Worm (Caenorhabditis elegans) whole organism, L1 larva: ENCODE results near the gene algn-11.

Experiments used
- blmp-1 ChIP-seq: fragments of 150-350 bp; optimal IDR thresholded peaks from 2 replicates; lab custom pipeline; 2014; ENCODE audit warnings: missing biosample characterization, missing genetic modification characterization
- ceh-63 ChIP-seq: fragments of 200-800 bp; sonication (Bioruptor generic); optimal IDR thresholded peaks from 2 replicates; lab custom pipeline; 2018; ENCODE audit warnings: mild to moderate bottlenecking, missing genetic modification characterization, missing compliant biosample characterization
- ceh-8 ChIP-seq: fragments of 200-800 bp; sonication (Bioruptor generic); optimal IDR thresholded peaks from 2 replicates; lab custom pipeline; 2018; ENCODE audit warnings: mild to moderate bottlenecking, missing genetic modification characterization, moderate library complexity, missing compliant biosample characterization
- ceh-82 ChIP-seq, 3 experiments: fragments of 150-350 bp in 1 of 3; sonication (generic microtip) in 2 of 3; optimal IDR thresholded peaks; 2 replicates each; lab custom pipeline; 2014 to 2017; ENCODE audit warnings: missing biosample characterization in 3 of 3, missing genetic modification characterization in 3 of 3
- ceh-88 ChIP-seq: fragments of 200-800 bp; sonication (Bioruptor generic); IDR thresholded peaks from 2 replicates; pipeline ENCODE4 v1.3.6; 2022; ENCODE audit warnings: missing genetic modification characterization, missing compliant biosample characterization
- ceh-90 ChIP-seq: sonication (generic microtip); optimal IDR thresholded peaks from 2 replicates; lab custom pipeline; 2016; ENCODE audit warnings: missing genetic modification characterization, missing compliant biosample characterization
- ces-1 ChIP-seq: fragments of 150-350 bp; optimal IDR thresholded peaks from 2 replicates; lab custom pipeline; 2014; ENCODE audit warnings: missing biosample characterization, missing genetic modification reagents, missing genetic modification characterization
- efl-1 ChIP-seq, 4 experiments: fragments of 150-350 bp; optimal IDR thresholded peaks in 3 of 4; peaks in 1 of 4; 1 replicate in 1 of 4; 2 replicates in 3 of 4; lab custom pipeline; 2014; ENCODE audit warnings: missing biosample characterization in 2 of 4, missing genetic modification characterization in 2 of 4, missing genetic modification reagents in 2 of 4
- elt-2 ChIP-seq: sonication (generic microtip); optimal IDR thresholded peaks from 2 replicates; lab custom pipeline; 2016; ENCODE audit warnings: missing genetic modification characterization, mild to moderate bottlenecking, inconsistent platforms, missing compliant biosample characterization, missing genetic modification reagents
- elt-3 ChIP-seq, 6 experiments: fragments of 150-350 bp in 1 of 6; sonication (generic microtip); optimal IDR thresholded peaks; 2 replicates each; lab custom pipeline; 2017 to 2018; ENCODE audit warnings: missing biosample characterization in 6 of 6, missing genetic modification characterization in 6 of 6, inconsistent platforms in 1 of 6
- ets-5 ChIP-seq: fragments of 200-800 bp; sonication (Bioruptor generic); IDR thresholded peaks from 2 replicates; pipeline ENCODE4 v1.3.6; 2022; ENCODE audit warnings: missing genetic modification characterization, missing compliant biosample characterization
- fkh-4 ChIP-seq: sonication (generic microtip); optimal IDR thresholded peaks from 2 replicates; lab custom pipeline; 2016; ENCODE audit warnings: missing compliant biosample characterization, missing genetic modification characterization, borderline replicate concordance
- fkh-8 ChIP-seq: sonication (generic microtip); optimal IDR thresholded peaks from 2 replicates; lab custom pipeline; 2016; ENCODE audit warnings: mild to moderate bottlenecking, missing genetic modification characterization, missing compliant biosample characterization
- fos-1 ChIP-seq: fragments of 150-350 bp; optimal IDR thresholded peaks from 2 replicates; lab custom pipeline; 2014; ENCODE audit warnings: missing biosample characterization, missing genetic modification characterization
- hpl-2 ChIP-seq: fragments of 150-350 bp; optimal IDR thresholded peaks from 2 replicates; lab custom pipeline; 2014; ENCODE audit warnings: missing biosample characterization, missing genetic modification reagents, missing genetic modification characterization
- irx-1 ChIP-seq: sonication (generic microtip); optimal IDR thresholded peaks from 2 replicates; lab custom pipeline; 2016; ENCODE audit warnings: missing genetic modification characterization, missing compliant biosample characterization
- jun-1 ChIP-seq: fragments of 150-350 bp; optimal IDR thresholded peaks from 2 replicates; lab custom pipeline; 2014; ENCODE audit warnings: missing biosample characterization, missing genetic modification reagents, missing genetic modification characterization
- lin-13 ChIP-seq: fragments of 150-350 bp; optimal IDR thresholded peaks from 2 replicates; lab custom pipeline; 2014; ENCODE audit warnings: missing biosample characterization, missing genetic modification reagents, missing genetic modification characterization
- lin-14 ChIP-seq: fragments of 200-800 bp; sonication (Bioruptor generic); optimal IDR thresholded peaks from 2 replicates; lab custom pipeline; 2018; ENCODE audit warnings: mild to moderate bottlenecking, missing genetic modification characterization, moderate library complexity, missing compliant biosample characterization
- lin-35 ChIP-seq, 2 experiments: fragments of 150-350 bp; optimal IDR thresholded peaks; 2 replicates each; lab custom pipeline; 2014; ENCODE audit warnings: missing biosample characterization in 2 of 2, missing genetic modification characterization in 2 of 2, missing genetic modification reagents in 2 of 2
- lin-39 ChIP-seq: fragments of 150-350 bp; optimal IDR thresholded peaks from 2 replicates; lab custom pipeline; 2014; ENCODE audit warnings: missing biosample characterization, missing genetic modification reagents, missing genetic modification characterization
- lir-3 ChIP-seq: sonication (generic microtip); optimal IDR thresholded peaks from 2 replicates; lab custom pipeline; 2016; ENCODE audit warnings: mild to moderate bottlenecking, missing genetic modification characterization, moderate library complexity, missing compliant biosample characterization; ENCODE audit not compliant: poor library complexity
- lsy-2 ChIP-seq, 2 experiments: fragments of 150-350 bp; optimal IDR thresholded peaks; 2 replicates each; lab custom pipeline; 2014; ENCODE audit warnings: missing biosample characterization in 2 of 2, missing genetic modification characterization in 2 of 2
- mdl-1 ChIP-seq, 2 experiments: fragments of 150-350 bp; optimal IDR thresholded peaks; 2 replicates each; lab custom pipeline; 2014 to 2017; ENCODE audit warnings: missing biosample characterization in 2 of 2, missing genetic modification characterization in 2 of 2, inconsistent platforms in 1 of 2
- mef-2 ChIP-seq: fragments of 150-350 bp; optimal IDR thresholded peaks from 2 replicates; lab custom pipeline; 2014; ENCODE audit warnings: missing biosample characterization, missing genetic modification characterization
- mep-1 ChIP-seq: fragments of 150-350 bp; optimal IDR thresholded peaks from 2 replicates; lab custom pipeline; 2014; ENCODE audit warnings: missing biosample characterization, missing genetic modification characterization
- nhr-19 ChIP-seq: fragments of 200-800 bp; sonication (Bioruptor generic); conservative IDR thresholded peaks from 2 replicates; pipeline ENCODE4 v1.3.6; 2022; ENCODE audit warnings: missing genetic modification characterization, missing compliant biosample characterization
- nhr-20 ChIP-seq: sonication (generic microtip); optimal IDR thresholded peaks from 2 replicates; lab custom pipeline; 2016; ENCODE audit warnings: mild to moderate bottlenecking, missing genetic modification characterization, missing compliant biosample characterization
- nhr-28 ChIP-seq: fragments of 150-350 bp; optimal IDR thresholded peaks from 2 replicates; lab custom pipeline; 2014; ENCODE audit warnings: missing biosample characterization, missing genetic modification characterization
- nhr-47 ChIP-seq: sonication (generic microtip); optimal IDR thresholded peaks from 2 replicates; lab custom pipeline; 2016; ENCODE audit warnings: mild to moderate bottlenecking, missing genetic modification characterization, moderate library complexity, missing compliant biosample characterization
- nhr-71 ChIP-seq: sonication (generic microtip); optimal IDR thresholded peaks from 2 replicates; lab custom pipeline; 2016; ENCODE audit warnings: mild to moderate bottlenecking, missing genetic modification characterization, moderate library complexity, missing compliant biosample characterization
- nhr-76 ChIP-seq: sonication (generic microtip); optimal IDR thresholded peaks from 2 replicates; lab custom pipeline; 2017; ENCODE audit warnings: missing biosample characterization, missing genetic modification characterization
- nhr-77 ChIP-seq: fragments of 150-350 bp; optimal IDR thresholded peaks from 2 replicates; lab custom pipeline; 2014; ENCODE audit warnings: missing biosample characterization, missing genetic modification characterization
- nhr-85 ChIP-seq: sonication (generic microtip); peaks from one replicate; lab custom pipeline; 2016; ENCODE audit warnings: missing genetic modification characterization, inconsistent platforms, missing compliant biosample characterization
- nhr-90 ChIP-seq: sonication (generic microtip); optimal IDR thresholded peaks from 2 replicates; lab custom pipeline; 2016; ENCODE audit warnings: mild to moderate bottlenecking, missing genetic modification characterization, missing compliant biosample characterization; ENCODE audit not compliant: poor library complexity
- rnt-1 ChIP-seq: sonication (generic microtip); optimal IDR thresholded peaks from 2 replicates; lab custom pipeline; 2016; ENCODE audit warnings: mild to moderate bottlenecking, missing genetic modification characterization, moderate library complexity, missing compliant biosample characterization
- skn-1 ChIP-seq: fragments of 150-350 bp; optimal IDR thresholded peaks from 2 replicates; lab custom pipeline; 2014; ENCODE audit warnings: missing biosample characterization, missing genetic modification characterization
- snpc-4 ChIP-seq: fragments of 150-350 bp; optimal IDR thresholded peaks from 2 replicates; lab custom pipeline; 2014; ENCODE audit warnings: missing biosample characterization, missing genetic modification characterization
- snu-23 ChIP-seq: sonication (generic microtip); optimal IDR thresholded peaks from 2 replicates; lab custom pipeline; 2016; ENCODE audit warnings: missing genetic modification characterization, missing compliant biosample characterization
- sptf-1 ChIP-seq: fragments of 150-350 bp; optimal IDR thresholded peaks from 2 replicates; lab custom pipeline; 2014; ENCODE audit warnings: missing biosample characterization, missing genetic modification characterization
- swsn-7 ChIP-seq: sonication (generic microtip); optimal IDR thresholded peaks from 2 replicates; lab custom pipeline; 2016; ENCODE audit warnings: missing genetic modification characterization, missing compliant biosample characterization
- tbx-2 ChIP-seq: sonication (generic microtip); optimal IDR thresholded peaks from 2 replicates; lab custom pipeline; 2016; ENCODE audit warnings: missing genetic modification characterization, missing compliant biosample characterization
- tlp-1 ChIP-seq: fragments of 150-350 bp; optimal IDR thresholded peaks from 2 replicates; lab custom pipeline; 2014; ENCODE audit warnings: missing biosample characterization, missing genetic modification characterization
- unc-130 ChIP-seq: fragments of 150-350 bp; optimal IDR thresholded peaks from 2 replicates; lab custom pipeline; 2017; ENCODE audit warnings: missing biosample characterization, missing genetic modification characterization, inconsistent platforms
- unc-30 ChIP-seq: sonication (generic microtip); optimal IDR thresholded peaks from 2 replicates; lab custom pipeline; 2017; ENCODE audit warnings: missing biosample characterization, missing genetic modification characterization
- unc-86 ChIP-seq: sonication (generic microtip); optimal IDR thresholded peaks from 2 replicates; lab custom pipeline; 2016; ENCODE audit warnings: missing genetic modification characterization, missing compliant biosample characterization
- vab-15 ChIP-seq: sonication (generic microtip); optimal IDR thresholded peaks from 2 replicates; lab custom pipeline; 2017; ENCODE audit warnings: missing genotype, mild to moderate bottlenecking, missing genetic modification characterization, missing compliant biosample characterization
- xbp-1 ChIP-seq: sonication (generic microtip); optimal IDR thresholded peaks from 2 replicates; lab custom pipeline; 2016; ENCODE audit warnings: missing genetic modification characterization, missing compliant biosample characterization
- zag-1 ChIP-seq: fragments of 150-350 bp; optimal IDR thresholded peaks from 2 replicates; lab custom pipeline; 2014; ENCODE audit warnings: missing biosample characterization, missing genetic modification characterization
- zip-4 ChIP-seq: fragments of 200-800 bp; sonication (Bioruptor generic); optimal IDR thresholded peaks from 2 replicates; lab custom pipeline; 2018; ENCODE audit warnings: mild to moderate bottlenecking, missing genetic modification characterization, moderate library complexity, missing compliant biosample characterization
- ztf-11 ChIP-seq, 2 experiments: sonication (generic microtip); optimal IDR thresholded peaks; 2 replicates each; lab custom pipeline; 2016 to 2017; ENCODE audit warnings: missing genetic modification characterization in 2 of 2, missing biosample characterization in 1 of 2, missing compliant biosample characterization in 1 of 2

The algn-11 gene

DNA sequence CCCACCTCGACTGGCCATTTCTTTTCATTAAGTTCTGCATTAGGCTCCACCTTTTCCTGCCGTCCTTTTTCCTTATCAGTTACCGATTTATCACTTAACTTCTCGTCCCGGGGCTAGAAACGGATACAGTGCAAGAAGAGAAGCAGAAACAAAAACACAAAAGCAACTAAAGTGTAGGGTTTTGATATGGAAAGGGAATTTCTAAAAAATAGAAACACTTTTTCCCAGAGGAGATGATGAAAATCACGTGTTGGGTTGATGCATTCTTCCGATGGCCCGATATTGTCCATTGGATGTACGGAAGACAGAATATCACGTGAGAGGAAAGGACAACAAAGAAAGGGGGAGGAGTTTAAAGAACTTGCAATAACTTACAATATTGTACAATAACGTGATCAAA, 17.5 kb downstream of the algn-11 start (continued):
- no peak for TF ChIP-seq vab-15 (tag; lab: Kevin White, UChicago)
- no peak for TF ChIP-seq nhr-28 (tag; lab: Kevin White, UChicago)

DNA sequence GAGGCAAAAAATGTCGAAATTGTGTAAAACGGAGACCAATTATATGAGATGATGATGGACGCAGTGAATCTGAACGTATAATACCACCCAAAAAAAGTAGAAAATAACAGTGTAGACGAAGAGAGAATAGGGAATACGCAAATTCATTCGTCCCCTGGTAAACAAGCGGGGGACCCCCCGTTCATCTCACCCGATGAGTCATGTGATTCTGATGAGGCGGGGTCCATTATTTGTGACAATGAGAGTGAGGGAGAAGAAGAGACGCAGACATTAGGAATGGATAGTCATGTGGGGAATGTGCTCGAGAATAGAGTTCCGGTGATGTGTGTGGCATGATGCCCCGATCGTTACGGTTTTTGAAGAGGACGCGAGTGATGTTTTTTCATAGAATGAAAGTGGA, 18.3 kb downstream of the algn-11 start:
- TF ChIP-seq fos-1 (no peak), nhr-76 (tag; lab: Kevin White, UChicago) (no peak), nhr-77 (tag; lab: Kevin White, UChicago) (no peak), tlp-1 (tag; lab: Kevin White, UChicago) (no peak), lsy-2 (tag; optimal IDR thresholded peaks at IDR 0.05; lab: Kevin White, UChicago) (peak; percentile 38 to 61), mep-1 (tag; lab: Kevin White, UChicago) (peak; percentile 87), sptf-1 (tag; lab: Kevin White, UChicago) (no peak), ceh-8 (GFP tag; lab: Kevin White, UChicago) (no peak), irx-1 (peak; percentile 24), nhr-20 (tag; lab: Kevin White, UChicago) (peak; percentile 84), lin-39 (tag; lab: Kevin White, UChicago) (no peak), ces-1 (GFP tag; lab: Kevin White, UChicago) (no peak), ztf-11 (tag; optimal IDR thresholded peaks at IDR 0.05; lab: Kevin White, UChicago) (peak in 1 of 2 experiments; percentile 58), elt-2 (tag; lab: Kevin White, UChicago) (peak; percentile 40), unc-130 (tag; lab: Kevin White, UChicago) (peak; percentile 62), xbp-1 (peak; percentile 44), ceh-82 (tag; optimal IDR thresholded peaks at IDR 0.05; lab: Kevin White, UChicago) (no peak), nhr-71 (peak; percentile 84), nhr-85 (tag; lab: Kevin White, UChicago) (peak; percentile 92), skn-1 (tag; lab: Kevin White, UChicago) (peak; percentile 65), blmp-1 (tag; lab: Kevin White, UChicago) (peak; percentile 29), efl-1 (optimal IDR thresholded peaks at IDR 0.05; lab: Kevin White, UChicago) (peak; percentile 27 to 60), efl-1 (GFP tag; optimal IDR thresholded peaks at IDR 0.05 in 1 of 2; lab: Kevin White, UChicago) (peak; percentile 56 to 96), hpl-2 (no peak), elt-3 (tag; optimal IDR thresholded peaks at IDR 0.05; lab: Kevin White, UChicago) (peak in 1 of 6 experiments; percentile 6), ceh-88 (GFP tag; lab: Robert Waterston, UW) (0 out of 2 replicates have a peak, but pooled peaks have one; percentile 32), lin-13 (peak; percentile 62), mdl-1 (tag; optimal IDR thresholded peaks at IDR 0.05; lab: Kevin White, UChicago) (peak in 1 of 2 experiments; percentile 87), fkh-4 (tag; lab: Kevin White, UChicago) (no peak), vab-15 (tag; lab: Kevin White, UChicago) (no peak), lir-3 (tag; lab: Kevin White, UChicago) (peak; percentile 56), nhr-90 (peak; percentile 57), lin-35 (GFP tag; optimal IDR thresholded peaks at IDR 0.05; lab: Kevin White, UChicago) (peak; percentile 36 to 67), jun-1 (tag; lab: Kevin White, UChicago) (peak; percentile 9), unc-86 (tag; lab: Kevin White, UChicago) (peak; percentile 50), nhr-19 (GFP tag; lab: Robert Waterston, UW) (peak; percentile 68), zag-1 (tag; lab: Kevin White, UChicago) (no peak), unc-30 (tag; lab: Kevin White, UChicago) (no peak), swsn-7 (tag; lab: Kevin White, UChicago) (peak; percentile 41), snpc-4 (tag; lab: Kevin White, UChicago) (peak; percentile 2), fkh-8 (tag; lab: Kevin White, UChicago) (no peak), lin-14 (GFP tag; lab: Kevin White, UChicago) (peak; percentile 93), rnt-1 (peak; percentile 47), ceh-90 (no peak), zip-4 (GFP tag; lab: Kevin White, UChicago) (no peak), snu-23 (peak; percentile 76), mef-2 (tag; lab: Kevin White, UChicago) (no peak), ceh-63 (no peak), ets-5 (GFP tag; lab: Robert Waterston, UW) (no peak), nhr-47 (tag; lab: Kevin White, UChicago) (peak; percentile 55), tbx-2 (tag; lab: Kevin White, UChicago) (peak; percentile 39)
